Worm (Caenorhabditis elegans) whole organism, L1 larva: Measurements from ENCODE around the gene Y48A6B.7.

Experiments
- C04F5.9 ChIP-seq: sonication (generic microtip); optimal IDR thresholded peaks from 2 replicates; lab custom pipeline; 2016; ENCODE audit warnings: missing genetic modification characterization, missing compliant biosample characterization
- aha-1 ChIP-seq: fragments of 150-350 bp; optimal IDR thresholded peaks from 2 replicates; lab custom pipeline; 2014; ENCODE audit warnings: missing biosample characterization, missing genetic modification characterization
- alr-1 ChIP-seq: fragments of 200-800 bp; sonication (Bioruptor generic); optimal IDR thresholded peaks from 2 replicates; lab custom pipeline; 2018; ENCODE audit warnings: borderline replicate concordance, mild to moderate bottlenecking, missing genetic modification characterization, missing compliant biosample characterization
- aly-2 ChIP-seq: fragments of 150-350 bp; optimal IDR thresholded peaks from 2 replicates; lab custom pipeline; 2014; ENCODE audit warnings: missing biosample characterization, missing genetic modification characterization
- ceh-8 ChIP-seq: fragments of 200-800 bp; sonication (Bioruptor generic); optimal IDR thresholded peaks from 2 replicates; lab custom pipeline; 2018; ENCODE audit warnings: mild to moderate bottlenecking, missing genetic modification characterization, moderate library complexity, missing compliant biosample characterization
- dpl-1 ChIP-seq, 3 experiments: fragments of 150-350 bp in 2 of 3; sonication (generic microtip) in 1 of 3; optimal IDR thresholded peaks; 2 replicates each; lab custom pipeline; 2014 to 2017; ENCODE audit warnings: missing biosample characterization in 3 of 3, missing genetic modification characterization in 3 of 3, missing genetic modification reagents in 3 of 3
- dsc-1 ChIP-seq: sonication (generic microtip); optimal IDR thresholded peaks from 2 replicates; lab custom pipeline; 2016; ENCODE audit warnings: mild to moderate bottlenecking, missing genetic modification characterization, missing compliant biosample characterization
- efl-3 ChIP-seq: fragments of 200-800 bp; sonication (Bioruptor generic); optimal IDR thresholded peaks from 2 replicates; lab custom pipeline; 2018; ENCODE audit warnings: mild to moderate bottlenecking, missing genetic modification characterization, missing compliant biosample characterization
- egl-27 ChIP-seq, 2 experiments: fragments of 150-350 bp in 1 of 2; sonication (generic microtip); optimal IDR thresholded peaks; 3 replicates each; lab custom pipeline; 2017 to 2018; ENCODE audit warnings: missing biosample characterization in 2 of 2, missing genetic modification characterization in 2 of 2, missing genetic modification reagents in 2 of 2
- elt-3 ChIP-seq, 6 experiments: fragments of 150-350 bp in 1 of 6; sonication (generic microtip); optimal IDR thresholded peaks; 2 replicates each; lab custom pipeline; 2017 to 2018; ENCODE audit warnings: missing biosample characterization in 6 of 6, missing genetic modification characterization in 6 of 6, inconsistent platforms in 1 of 6
- ets-5 ChIP-seq: fragments of 200-800 bp; sonication (Bioruptor generic); IDR thresholded peaks from 2 replicates; pipeline ENCODE4 v1.3.6; 2022; ENCODE audit warnings: missing genetic modification characterization, missing compliant biosample characterization
- fkh-4 ChIP-seq: sonication (generic microtip); optimal IDR thresholded peaks from 2 replicates; lab custom pipeline; 2016; ENCODE audit warnings: missing compliant biosample characterization, missing genetic modification characterization, borderline replicate concordance
- fkh-8 ChIP-seq: sonication (generic microtip); optimal IDR thresholded peaks from 2 replicates; lab custom pipeline; 2016; ENCODE audit warnings: mild to moderate bottlenecking, missing genetic modification characterization, missing compliant biosample characterization
- hlh-17 ChIP-seq: fragments of 200-800 bp; sonication (Bioruptor generic); optimal IDR thresholded peaks from 2 replicates; lab custom pipeline; 2018; ENCODE audit warnings: missing genetic modification characterization, mild to moderate bottlenecking, missing compliant biosample characterization, moderate library complexity, borderline replicate concordance
- hlh-4 ChIP-seq: sonication (generic microtip); optimal IDR thresholded peaks from 2 replicates; lab custom pipeline; 2016; ENCODE audit warnings: mild to moderate bottlenecking, missing genetic modification characterization, missing compliant biosample characterization
- hpl-2 ChIP-seq: fragments of 150-350 bp; optimal IDR thresholded peaks from 2 replicates; lab custom pipeline; 2014; ENCODE audit warnings: missing biosample characterization, missing genetic modification reagents, missing genetic modification characterization
- jun-1 ChIP-seq: fragments of 150-350 bp; optimal IDR thresholded peaks from 2 replicates; lab custom pipeline; 2014; ENCODE audit warnings: missing biosample characterization, missing genetic modification reagents, missing genetic modification characterization
- lin-15B ChIP-seq: fragments of 150-350 bp; sonication (generic microtip); optimal IDR thresholded peaks from 3 replicates; lab custom pipeline; 2014; ENCODE audit warnings: missing biosample characterization, missing genetic modification characterization
- lin-35 ChIP-seq, 2 experiments: fragments of 150-350 bp; optimal IDR thresholded peaks; 2 replicates each; lab custom pipeline; 2014; ENCODE audit warnings: missing biosample characterization in 2 of 2, missing genetic modification characterization in 2 of 2, missing genetic modification reagents in 2 of 2
- lsy-2 ChIP-seq, 2 experiments: fragments of 150-350 bp; optimal IDR thresholded peaks; 2 replicates each; lab custom pipeline; 2014; ENCODE audit warnings: missing biosample characterization in 2 of 2, missing genetic modification characterization in 2 of 2
- mab-9 ChIP-seq: fragments of 200-800 bp; sonication (Bioruptor generic); IDR thresholded peaks from 2 replicates; pipeline ENCODE4 v1.3.6; 2022; ENCODE audit warnings: missing genetic modification reagents, missing genetic modification characterization, missing compliant biosample characterization
- mdl-1 ChIP-seq, 2 experiments: fragments of 150-350 bp; optimal IDR thresholded peaks; 2 replicates each; lab custom pipeline; 2014 to 2017; ENCODE audit warnings: missing biosample characterization in 2 of 2, missing genetic modification characterization in 2 of 2, inconsistent platforms in 1 of 2
- mef-2 ChIP-seq: fragments of 150-350 bp; optimal IDR thresholded peaks from 2 replicates; lab custom pipeline; 2014; ENCODE audit warnings: missing biosample characterization, missing genetic modification characterization
- nhr-11 ChIP-seq: fragments of 150-350 bp; optimal IDR thresholded peaks from 2 replicates; lab custom pipeline; 2014; ENCODE audit warnings: missing biosample characterization, missing genetic modification characterization
- nhr-237 ChIP-seq: fragments of 150-350 bp; optimal IDR thresholded peaks from 2 replicates; lab custom pipeline; 2014; ENCODE audit warnings: missing biosample characterization, missing genetic modification characterization
- nhr-71 ChIP-seq: sonication (generic microtip); optimal IDR thresholded peaks from 2 replicates; lab custom pipeline; 2016; ENCODE audit warnings: mild to moderate bottlenecking, missing genetic modification characterization, moderate library complexity, missing compliant biosample characterization
- nhr-76 ChIP-seq: sonication (generic microtip); optimal IDR thresholded peaks from 2 replicates; lab custom pipeline; 2017; ENCODE audit warnings: missing biosample characterization, missing genetic modification characterization
- nhr-85 ChIP-seq: sonication (generic microtip); peaks from one replicate; lab custom pipeline; 2016; ENCODE audit warnings: missing genetic modification characterization, inconsistent platforms, missing compliant biosample characterization
- nhr-90 ChIP-seq: sonication (generic microtip); optimal IDR thresholded peaks from 2 replicates; lab custom pipeline; 2016; ENCODE audit warnings: mild to moderate bottlenecking, missing genetic modification characterization, missing compliant biosample characterization; ENCODE audit not compliant: poor library complexity
- pag-3 ChIP-seq: sonication (generic microtip); optimal IDR thresholded peaks from 2 replicates; lab custom pipeline; 2017; ENCODE audit warnings: missing genetic modification characterization, mild to moderate bottlenecking, missing compliant biosample characterization, antibody characterized with exemption, borderline replicate concordance; ENCODE audit not compliant: insufficient read depth
- pax-3 ChIP-seq: fragments of 200-800 bp; sonication (Bioruptor generic); optimal IDR thresholded peaks from 2 replicates; lab custom pipeline; 2018; ENCODE audit warnings: mild to moderate bottlenecking, missing genetic modification characterization, moderate library complexity, missing compliant biosample characterization
- pqm-1 ChIP-seq: sonication (generic microtip); optimal IDR thresholded peaks from 3 replicates; lab custom pipeline; 2017; ENCODE audit warnings: missing biosample characterization, missing genetic modification characterization
- skn-1 ChIP-seq: fragments of 150-350 bp; optimal IDR thresholded peaks from 2 replicates; lab custom pipeline; 2014; ENCODE audit warnings: missing biosample characterization, missing genetic modification characterization
- snu-23 ChIP-seq: sonication (generic microtip); optimal IDR thresholded peaks from 2 replicates; lab custom pipeline; 2016; ENCODE audit warnings: missing genetic modification characterization, missing compliant biosample characterization
- sox-4 ChIP-seq: sonication (generic microtip); optimal IDR thresholded peaks from 2 replicates; lab custom pipeline; 2016; ENCODE audit warnings: missing genetic modification characterization, missing compliant biosample characterization
- sup-37 ChIP-seq: fragments of 200-800 bp; sonication (Bioruptor generic); optimal IDR thresholded peaks from 2 replicates; lab custom pipeline; 2018; ENCODE audit warnings: mild to moderate bottlenecking, missing genetic modification characterization, missing compliant biosample characterization
- tlp-1 ChIP-seq: fragments of 150-350 bp; optimal IDR thresholded peaks from 2 replicates; lab custom pipeline; 2014; ENCODE audit warnings: missing biosample characterization, missing genetic modification characterization
- unc-86 ChIP-seq: sonication (generic microtip); optimal IDR thresholded peaks from 2 replicates; lab custom pipeline; 2016; ENCODE audit warnings: missing genetic modification characterization, missing compliant biosample characterization
- vab-15 ChIP-seq: sonication (generic microtip); optimal IDR thresholded peaks from 2 replicates; lab custom pipeline; 2017; ENCODE audit warnings: missing genotype, mild to moderate bottlenecking, missing genetic modification characterization, missing compliant biosample characterization

Y48A6B.7 gene

ce11 chrIII:11007552-11008272, 18.7 kb downstream of the Y48A6B.7 start, which contains the start of the genes fipr-17 and Y48A6B.3 (continued):
- peak; percentile 75 for TF ChIP-seq vab-15 (tag; lab: Kevin White, UChicago)
- TF ChIP-seq lin-15B (tag; lab: Kevin White, UChicago): peak; percentile 95
- no peak for TF ChIP-seq sox-4 (tag; lab: Kevin White, UChicago)
- no peak for TF ChIP-seq hlh-4
- TF ChIP-seq mdl-1 (tag; optimal IDR thresholded peaks at IDR 0.05; lab: Kevin White, UChicago): peak in 1 of 2 experiments; percentile 52
- no peak for TF ChIP-seq ets-5 (GFP tag; lab: Robert Waterston, UW)
- no peak for TF ChIP-seq mab-9 (GFP tag; lab: Robert Waterston, UW)
- TF ChIP-seq mef-2: peak; percentile 50
- TF ChIP-seq dpl-1 (GFP tag; optimal IDR thresholded peaks at IDR 0.05; lab: Kevin White, UChicago): peak; percentile 99
- peak; percentile 64 for TF ChIP-seq C04F5.9 (tag; lab: Kevin White, UChicago)
- peak; percentile 100 for TF ChIP-seq lin-35 (GFP tag; optimal IDR thresholded peaks at IDR 0.05; lab: Kevin White, UChicago)
- peak; percentile 85 for TF ChIP-seq skn-1 (tag; lab: Kevin White, UChicago)
- TF ChIP-seq snu-23 (GFP tag; lab: Kevin White, UChicago): peak; percentile 90
- TF ChIP-seq egl-27 (tag; optimal IDR thresholded peaks at IDR 0.05; lab: Kevin White, UChicago): peak in 1 of 2 experiments; percentile 23
- TF ChIP-seq nhr-85: peak; percentile 87
- no peak for TF ChIP-seq hpl-2 (GFP tag; lab: Kevin White, UChicago)
- peak; percentile 83 for TF ChIP-seq fkh-8 (tag; lab: Kevin White, UChicago)
- TF ChIP-seq unc-86 (tag; lab: Kevin White, UChicago): peak; percentile 80
- TF ChIP-seq lsy-2 (tag; optimal IDR thresholded peaks at IDR 0.05; lab: Kevin White, UChicago): peak; percentile 89 to 95
- TF ChIP-seq alr-1 (tag; lab: Kevin White, UChicago): no peak
- peak; percentile 70 for TF ChIP-seq dsc-1
- TF ChIP-seq nhr-76 (tag; lab: Kevin White, UChicago): no peak
- TF ChIP-seq hlh-17: no peak
- no peak for TF ChIP-seq pag-3 (tag; lab: Kevin White, UChicago)
- peak; percentile 89 for TF ChIP-seq nhr-71 (tag; lab: Kevin White, UChicago)
- peak; percentile 47 for TF ChIP-seq aly-2 (tag; lab: Kevin White, UChicago)
- TF ChIP-seq fkh-4: peak; percentile 27
- no peak for TF ChIP-seq efl-3 (GFP tag; lab: Kevin White, UChicago)
- peak; percentile 58 for TF ChIP-seq aha-1 (tag; lab: Kevin White, UChicago)
- TF ChIP-seq nhr-11 (tag; lab: Kevin White, UChicago): no peak
- peak; percentile 36 for TF ChIP-seq ceh-8 (GFP tag; lab: Kevin White, UChicago)
- TF ChIP-seq nhr-237 (tag; lab: Kevin White, UChicago): peak; percentile 54

- TF ChIP-seq aly-2 (tag; lab: Kevin White, UChicago) (no peak), nhr-85 (peak; percentile 1)
- TF ChIP-seq, all 84 proteins: peak for 1
These were observed 23.6 kb downstream of the Y48A6B.7 start for ce11 chrIII:11002808-11003207.

ce11 chrIII:10995156-10995555, 31.2 kb downstream of the Y48A6B.7 start, which contains the start of gene dmsr-5:
Gene dmsr-5 (minus strand): TSS chrIII:10995256.
- TF ChIP-seq nhr-90 (tag; lab: Kevin White, UChicago): no peak
- TF ChIP-seq pax-3 (tag; lab: Kevin White, UChicago): no peak
- TF ChIP-seq skn-1 (tag; lab: Kevin White, UChicago): no peak
- no peak for TF ChIP-seq jun-1 (tag; lab: Kevin White, UChicago)
- no peak for TF ChIP-seq unc-86 (tag; lab: Kevin White, UChicago)
- no peak for TF ChIP-seq tlp-1 (tag; lab: Kevin White, UChicago)
- TF ChIP-seq pqm-1 (tag; lab: Kevin White, UChicago): no peak
- no peak for TF ChIP-seq sup-37 (GFP tag; lab: Kevin White, UChicago)
- TF ChIP-seq nhr-237 (tag; lab: Kevin White, UChicago): no peak
- no peak for TF ChIP-seq elt-3 (tag; optimal IDR thresholded peaks at IDR 0.05; lab: Kevin White, UChicago)
